Worm (Caenorhabditis elegans): ENCODE measurements around the gene F32A11.1.

The F32A11.1 gene

DNA sequence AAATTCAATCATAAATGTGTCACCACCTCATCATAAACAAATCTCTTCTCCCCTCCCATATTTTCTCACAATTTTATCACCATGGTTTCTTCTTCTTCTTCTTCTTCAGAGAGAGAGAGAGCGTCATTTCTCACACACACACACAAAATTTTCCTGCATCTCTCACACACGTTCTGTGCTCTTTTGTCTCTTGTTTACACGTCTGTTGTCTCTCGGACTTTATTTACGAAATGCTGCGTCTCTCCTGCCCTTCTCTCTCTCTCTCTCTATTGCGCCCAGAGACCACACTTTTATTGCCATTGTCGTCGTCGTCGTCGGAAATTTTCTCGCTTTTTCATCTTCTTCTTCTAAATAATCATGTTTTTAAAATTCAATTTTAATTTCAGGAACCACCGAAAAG is 38.0 kb downstream of the F32A11.1 start, which contains the start of gene lec-1 (continued):
- no peak for TF ChIP-seq zag-1 (tag; optimal IDR thresholded peaks at IDR 0.05)
- TF ChIP-seq rbr-2 (tag; optimal IDR thresholded peaks at IDR 0.05) = peak; percentile 59
- TF ChIP-seq F26F4.8 (GFP tag; conservative IDR thresholded peaks at IDR 0.05) = no peak
- no peak for TF ChIP-seq aly-2 (tag; optimal IDR thresholded peaks at IDR 0.05)
- 0 out of 2 replicates have a peak, but pooled peaks have one; percentile 11 for TF ChIP-seq set-16 (GFP tag; IDR thresholded peaks at IDR 0.05)
- TF ChIP-seq ceh-32 (tag; optimal IDR thresholded peaks at IDR 0.05; ENCODE audit: poor library complexity) = no peak
- no peak for TF ChIP-seq Y75B8A.6 (GFP tag; IDR thresholded peaks at IDR 0.05)
- no peak for TF ChIP-seq D1046.2 (GFP tag; IDR thresholded peaks at IDR 0.05)
- no peak; the same call in 1 of the 2 replicates for TF ChIP-seq mdt-29 (GFP tag; IDR thresholded peaks at IDR 0.05)
- no peak for TF ChIP-seq saeg-2 (GFP tag; IDR thresholded peaks at IDR 0.05)
- TF ChIP-seq jun-1 (tag; optimal IDR thresholded peaks at IDR 0.05) = no peak
- no peak for TF ChIP-seq ceh-82 (tag; optimal IDR thresholded peaks at IDR 0.05)
- TF ChIP-seq ceh-44 (GFP tag; IDR thresholded peaks at IDR 0.05) = no peak
- peak in 1 of 2 experiments; percentile 64 for TF ChIP-seq mdl-1 (tag; optimal IDR thresholded peaks at IDR 0.05)
- TF ChIP-seq hlh-30 (tag; optimal IDR thresholded peaks at IDR 0.05; ENCODE audit: insufficient read depth) = peak; percentile 45
- TF ChIP-seq mxl-3 (GFP tag; optimal IDR thresholded peaks at IDR 0.05) = peak; percentile 51
- no peak for TF ChIP-seq duxl-1 (tag; optimal IDR thresholded peaks at IDR 0.05; ENCODE audit: poor library complexity)
- TF ChIP-seq zip-2 (tag; optimal IDR thresholded peaks at IDR 0.05) = no peak
- no peak for TF ChIP-seq unc-39 (tag; optimal IDR thresholded peaks at IDR 0.05)
- no peak for TF ChIP-seq ceh-62 (tag; optimal IDR thresholded peaks at IDR 0.05)
- no peak for TF ChIP-seq R02D3.7 (tag; optimal IDR thresholded peaks at IDR 0.05)
- TF ChIP-seq sdz-12 (GFP tag; optimal IDR thresholded peaks at IDR 0.05) = no peak
- TF ChIP-seq lin-1 (GFP tag; IDR thresholded peaks at IDR 0.05) = no peak
- peak in 1 of 2 experiments; percentile 3 for TF ChIP-seq hif-1 (tag; optimal IDR thresholded peaks at IDR 0.05)
- no peak for TF ChIP-seq ceh-20 (GFP tag; IDR thresholded peaks at IDR 0.05)
- peak; percentile 72 for TF ChIP-seq hlh-11 (tag; optimal IDR thresholded peaks at IDR 0.05)
- TF ChIP-seq mxl-2 (GFP tag; conservative IDR thresholded peaks at IDR 0.05) = no peak
- no peak for TF ChIP-seq spr-3 (GFP tag; optimal IDR thresholded peaks at IDR 0.05)
- TF ChIP-seq lsy-2 (tag; optimal IDR thresholded peaks at IDR 0.05) = peak in 1 of 2 experiments; percentile 64
- TF ChIP-seq daf-12 (tag; optimal IDR thresholded peaks at IDR 0.05) = no peak
- TF ChIP-seq T26A8.4 (GFP tag; IDR thresholded peaks at IDR 0.05) = no peak
- TF ChIP-seq nhr-41 (GFP tag; IDR thresholded peaks at IDR 0.05) = no peak
- peak; percentile 37; the same call in 1 of the 2 replicates for TF ChIP-seq lin-38 (GFP tag; IDR thresholded peaks at IDR 0.05)
- no peak for TF ChIP-seq egl-43 (GFP tag; IDR thresholded peaks at IDR 0.05)
- TF ChIP-seq lir-3 (tag; optimal IDR thresholded peaks at IDR 0.05) = no peak
- TF ChIP-seq ztf-7 (tag; optimal IDR thresholded peaks at IDR 0.05) = no peak
- no peak for TF ChIP-seq lin-29 (GFP tag; IDR thresholded peaks at IDR 0.05)
- TF ChIP-seq madf-5 (GFP tag; IDR thresholded peaks at IDR 0.05) = no peak
- TF ChIP-seq dmd-9 (GFP tag; IDR thresholded peaks at IDR 0.05) = no peak
- TF ChIP-seq nhr-76 (tag; optimal IDR thresholded peaks at IDR 0.05) = no peak
- TF ChIP-seq ZK337.2 (GFP tag; IDR thresholded peaks at IDR 0.05) = no peak
- no peak for TF ChIP-seq F37D6.2 (tag; optimal IDR thresholded peaks at IDR 0.05)
- TF ChIP-seq daf-16 (GFP tag; optimal IDR thresholded peaks at IDR 0.05) = peak in 1 of 2 experiments; percentile 51
- TF ChIP-seq daf-16 (tag; optimal IDR thresholded peaks at IDR 0.05) = peak; percentile 97
- TF ChIP-seq zfp-3 (GFP tag; conservative IDR thresholded peaks at IDR 0.05) = no peak
- TF ChIP-seq nhr-6 (tag; optimal IDR thresholded peaks at IDR 0.05) = peak; percentile 15
- no peak for TF ChIP-seq nhr-42 (GFP tag; IDR thresholded peaks at IDR 0.05)
- TF ChIP-seq lin-39 (tag; optimal IDR thresholded peaks at IDR 0.05) = no peak
- TF ChIP-seq dmd-8 (GFP tag; IDR thresholded peaks at IDR 0.05) = no peak
- TF ChIP-seq nhr-48 (tag; optimal IDR thresholded peaks at IDR 0.05) = no peak
- TF ChIP-seq attf-4 (tag; optimal IDR thresholded peaks at IDR 0.05) = no peak
- no peak for TF ChIP-seq ztf-11 (tag; optimal IDR thresholded peaks at IDR 0.05)
- no peak for TF ChIP-seq nhr-10 (tag; optimal IDR thresholded peaks at IDR 0.05)

All from whole organism, L4 larva.